Fruit fly (Drosophila melanogaster) whole organism, wandering third instar larva: ENCODE data around the gene Npc2h.

Source experiments
- GATAd ChIP-seq: sonication (Bioruptor generic); optimal IDR thresholded peaks from 2 replicates; lab custom pipeline; 2016; ENCODE audit warnings: missing biosample characterization, missing genetic modification characterization
- Hnf4 ChIP-seq: fragments of 200-800 bp; sonication (Bioruptor generic); optimal IDR thresholded peaks from 2 replicates; lab custom pipeline; 2016; ENCODE audit warnings: missing biosample characterization, mild to moderate bottlenecking, missing genetic modification characterization
- Rel ChIP-seq, 2 experiments: fragments of 200-800 bp; sonication (Bioruptor generic) in 1 of 2; optimal IDR thresholded peaks; 2 replicates in 1 of 2; 3 replicates in 1 of 2; lab custom pipeline; 2016 to 2019; ENCODE audit warnings: mild to moderate bottlenecking in 2 of 2, missing biosample characterization in 2 of 2, missing genetic modification characterization in 2 of 2, moderate library complexity in 1 of 2
- foxo ChIP-seq, 2 experiments: fragments of 200-800 bp; sonication (Bioruptor generic); optimal IDR thresholded peaks; 2 replicates in 1 of 2; 3 replicates in 1 of 2; lab custom pipeline; 2016 to 2017; ENCODE audit warnings: missing biosample characterization in 2 of 2, missing genetic modification characterization in 2 of 2
- fru ChIP-seq: fragments of 200-800 bp; sonication (Bioruptor generic); optimal IDR thresholded peaks from 3 replicates; lab custom pipeline; 2016; ENCODE audit warnings: missing biosample characterization, mild to moderate bottlenecking, missing genetic modification characterization
- h ChIP-seq: fragments of 200-800 bp; sonication (Bioruptor generic); optimal IDR thresholded peaks from 3 replicates; lab custom pipeline; 2016; ENCODE audit warnings: missing biosample characterization, mild to moderate bottlenecking, missing genetic modification characterization
- lola ChIP-seq: fragments of >200 bp; optimal IDR thresholded peaks from 2 replicates; lab custom pipeline; 2017; ENCODE audit warnings: missing biosample characterization, missing genetic modification characterization
- pan ChIP-seq: fragments of >200 bp; optimal IDR thresholded peaks from 2 replicates; lab custom pipeline; 2017
- tai ChIP-seq: sonication (Bioruptor generic); optimal IDR thresholded peaks from 2 replicates; lab custom pipeline; 2016; ENCODE audit warnings: missing biosample characterization, missing genetic modification characterization
- usp ChIP-seq: fragments of >200 bp; optimal IDR thresholded peaks from 2 replicates; lab custom pipeline; 2017; ENCODE audit warnings: missing biosample characterization, missing genetic modification characterization
- woc ChIP-seq: sonication (Bioruptor generic); optimal IDR thresholded peaks from 2 replicates; lab custom pipeline; 2016; ENCODE audit warnings: missing biosample characterization, mild to moderate bottlenecking, missing genetic modification characterization

dm6 chr3R:30772779-30773546 lies 26.9 kb upstream of the Npc2h start:
- peak; percentile 3 for TF ChIP-seq fru (GFP tag; lab: Kevin White, UChicago)
- TF ChIP-seq Hnf4 (GFP tag; lab: Kevin White, UChicago) = no peak
- no peak for TF ChIP-seq usp (GFP tag; lab: Kevin White, UChicago)
- TF ChIP-seq woc (GFP tag; lab: Kevin White, UChicago) = no peak
- no peak for TF ChIP-seq lola (GFP tag; lab: Kevin White, UChicago)
- TF ChIP-seq Rel (GFP tag; optimal IDR thresholded peaks at IDR 0.05; lab: Kevin White, UChicago) = no peak
- no peak for TF ChIP-seq Rel (tag; optimal IDR thresholded peaks at IDR 0.05; lab: Kevin White, UChicago)
- no peak for TF ChIP-seq pan (lab: Kevin White, UChicago)
- TF ChIP-seq foxo (GFP tag; optimal IDR thresholded peaks at IDR 0.05; lab: Kevin White, UChicago) = peak in 1 of 2 experiments; percentile 16
- no peak for TF ChIP-seq tai (GFP tag; lab: Kevin White, UChicago)
- no peak for TF ChIP-seq GATAd (GFP tag; lab: Kevin White, UChicago)
- TF ChIP-seq h (GFP tag; lab: Kevin White, UChicago) = peak; percentile 17
